Fruit fly (Drosophila melanogaster) whole organism, pupa: ENCODE measurements around the gene Arf1.

Source experiments
- CG12605 ChIP-seq: fragments of 200-800 bp; sonication (Bioruptor generic); IDR thresholded peaks from 2 replicates; pipeline ENCODE4 v1.3.6; 2022; ENCODE audit warnings: missing biosample characterization, missing genetic modification characterization
- CG14655 ChIP-seq: fragments of 200-800 bp; sonication (Bioruptor generic); optimal IDR thresholded peaks from 3 replicates; lab custom pipeline; 2017; ENCODE audit warnings: mild to moderate bottlenecking, missing biosample characterization, missing genetic modification reagents, missing genetic modification characterization
- CG15710 ChIP-seq: fragments of 200-800 bp; sonication (Bioruptor generic); optimal IDR thresholded peaks from 2 replicates; lab custom pipeline; 2018; ENCODE audit warnings: missing biosample characterization, mild to moderate bottlenecking, missing genetic modification characterization, moderate library complexity
- CG9948 ChIP-seq: fragments of 200-800 bp; sonication (Bioruptor generic); optimal IDR thresholded peaks from 2 replicates; lab custom pipeline; 2018; ENCODE audit warnings: missing biosample characterization, mild to moderate bottlenecking, missing genetic modification characterization, moderate library complexity
- Ets98B ChIP-seq: fragments of 200-800 bp; sonication (Bioruptor generic); IDR thresholded peaks from 2 replicates; pipeline ENCODE4 v1.3.6; 2022; ENCODE audit warnings: missing biosample characterization, missing genetic modification characterization
- Snoo ChIP-seq: fragments of 200-800 bp; sonication (Bioruptor generic); optimal IDR thresholded peaks from 3 replicates; lab custom pipeline; 2017; ENCODE audit warnings: missing biosample characterization, mild to moderate bottlenecking, missing genetic modification characterization, inconsistent platforms

dm6 chr3L:22890024-22890423 is 18.0 kb upstream of the Arf1 start:
- TF ChIP-seq CG12605 (GFP tag; lab: Robert Waterston, UW), result no peak
- TF ChIP-seq CG14655 (GFP tag; lab: Kevin White, UChicago), result no peak
- TF ChIP-seq CG9948 (tag; lab: Kevin White, UChicago), result no peak
- no peak for TF ChIP-seq CG15710 (tag; lab: Kevin White, UChicago)
- TF ChIP-seq Ets98B (GFP tag; lab: Robert Waterston, UW), result no peak
- no peak for TF ChIP-seq Snoo
